Fruit fly (Drosophila melanogaster): Measurements from ENCODE around the gene CG9988.

Gene CG9988

dm6 chr3R:28623115-28623514, 13.1 kb upstream of the CG9988 start:
- TF ChIP-seq psq (GFP tag; optimal IDR thresholded peaks at IDR 0.05) (no peak), ey (GFP tag; optimal IDR thresholded peaks at IDR 0.05) (no peak), usp (GFP tag; optimal IDR thresholded peaks at IDR 0.05) (no peak), GATAd (GFP tag; optimal IDR thresholded peaks at IDR 0.05) (no peak), lola (GFP tag; optimal IDR thresholded peaks at IDR 0.05) (no peak)

- TF ChIP-seq Dfd (GFP tag; optimal IDR thresholded peaks at IDR 0.05) (no peak), h (GFP tag; optimal IDR thresholded peaks at IDR 0.05) (peak; percentile 35), woc (GFP tag; optimal IDR thresholded peaks at IDR 0.05) (peak; percentile 3), HLH106 (tag; optimal IDR thresholded peaks at IDR 0.05) (peak; percentile 28), psq (GFP tag; optimal IDR thresholded peaks at IDR 0.05) (peak; percentile 27), Hnf4 (GFP tag; optimal IDR thresholded peaks at IDR 0.05) (no peak), rgr (GFP tag; optimal IDR thresholded peaks at IDR 0.05) (peak; percentile 13), fru (GFP tag; optimal IDR thresholded peaks at IDR 0.05) (peak; percentile 26), Myc (optimal IDR thresholded peaks at IDR 0.05) (no peak), foxo (GFP tag; optimal IDR thresholded peaks at IDR 0.05) (peak in 1 of 2 experiments; percentile 36), OdsH (GFP tag; optimal IDR thresholded peaks at IDR 0.05) (peak; percentile 9), Sp1 (GFP tag; optimal IDR thresholded peaks at IDR 0.05) (peak; percentile 16), Vsx2 (GFP tag; optimal IDR thresholded peaks at IDR 0.05; ENCODE audit: partially characterized antibody) (no peak), Rel (GFP tag; optimal IDR thresholded peaks at IDR 0.05) (no peak), Rel (tag; optimal IDR thresholded peaks at IDR 0.05) (no peak)
Observed at dm6 chr3R:28623564-28623963, 12.6 kb upstream of the CG9988 start.

dm6 chr3R:28627267-28627666, 8.9 kb upstream of the CG9988 start:
- TF ChIP-seq brk (GFP tag; optimal IDR thresholded peaks at IDR 0.05) (no peak), Dif (GFP tag; optimal IDR thresholded peaks at IDR 0.05; ENCODE audit: partially characterized antibody) (no peak), CrebA (GFP tag; optimal IDR thresholded peaks at IDR 0.05; ENCODE audit: borderline replicate concordance) (no peak)

- TF ChIP-seq Dif (GFP tag; optimal IDR thresholded peaks at IDR 0.05; ENCODE audit: partially characterized antibody) = no peak
- TF ChIP-seq Vsx2 (GFP tag; optimal IDR thresholded peaks at IDR 0.05; ENCODE audit: partially characterized antibody) = no peak
- no peak for TF ChIP-seq GATAd (GFP tag; optimal IDR thresholded peaks at IDR 0.05)
- no peak for TF ChIP-seq Jra (GFP tag; optimal IDR thresholded peaks at IDR 0.05)
- no peak for TF ChIP-seq jim (GFP tag; optimal IDR thresholded peaks at IDR 0.05)
- TF ChIP-seq HLH106 (tag; optimal IDR thresholded peaks at IDR 0.05) = no peak
Observed at dm6 chr3R:28628696-28629095, 7.5 kb upstream of the CG9988 start.

- TF ChIP-seq HLH106 (tag; optimal IDR thresholded peaks at IDR 0.05) (peak; percentile 12), Hr78 (GFP tag; optimal IDR thresholded peaks at IDR 0.05) (no peak), psq (GFP tag; optimal IDR thresholded peaks at IDR 0.05) (peak; percentile 59), Rel (GFP tag; optimal IDR thresholded peaks at IDR 0.05) (no peak), Rel (tag; optimal IDR thresholded peaks at IDR 0.05) (peak; percentile 60), Vsx2 (GFP tag; optimal IDR thresholded peaks at IDR 0.05; ENCODE audit: partially characterized antibody) (no peak), Sp1 (GFP tag; optimal IDR thresholded peaks at IDR 0.05) (peak; percentile 19)
Observed at dm6 chr3R:28629186-28629979, 6.8 kb upstream of the CG9988 start.

- no peak for TF ChIP-seq CrebA (GFP tag; optimal IDR thresholded peaks at IDR 0.05; ENCODE audit: borderline replicate concordance)
- no peak for TF ChIP-seq dmrt93B (GFP tag; optimal IDR thresholded peaks at IDR 0.05)
- TF ChIP-seq tai (GFP tag; optimal IDR thresholded peaks at IDR 0.05) = no peak
- no peak for TF ChIP-seq Mio (GFP tag; optimal IDR thresholded peaks at IDR 0.05)
- TF ChIP-seq fru (GFP tag; optimal IDR thresholded peaks at IDR 0.05) = no peak
- TF ChIP-seq N (GFP tag; optimal IDR thresholded peaks at IDR 0.05) = no peak
- TF ChIP-seq Abd-B (GFP tag; optimal IDR thresholded peaks at IDR 0.05) = no peak
- no peak for TF ChIP-seq OdsH (GFP tag; optimal IDR thresholded peaks at IDR 0.05)
- TF ChIP-seq Jra (GFP tag; optimal IDR thresholded peaks at IDR 0.05) = no peak
- TF ChIP-seq woc (GFP tag; optimal IDR thresholded peaks at IDR 0.05) = no peak
- no peak for TF ChIP-seq dl (GFP tag; optimal IDR thresholded peaks at IDR 0.05; ENCODE audit: insufficient read depth in 1 of 2, partially characterized antibody in 2 of 2)
- TF ChIP-seq Rel (GFP tag; optimal IDR thresholded peaks at IDR 0.05) = no peak
- no peak for TF ChIP-seq Rel (tag; optimal IDR thresholded peaks at IDR 0.05)
- TF ChIP-seq CG9705 (GFP tag; optimal IDR thresholded peaks at IDR 0.05) = no peak
- TF ChIP-seq Dfd (GFP tag; optimal IDR thresholded peaks at IDR 0.05) = no peak
- no peak for TF ChIP-seq h (GFP tag; optimal IDR thresholded peaks at IDR 0.05)
- TF ChIP-seq Hnf4 (GFP tag; optimal IDR thresholded peaks at IDR 0.05) = no peak
- no peak for TF ChIP-seq lola (GFP tag; optimal IDR thresholded peaks at IDR 0.05)
- no peak for TF ChIP-seq br (GFP tag; optimal IDR thresholded peaks at IDR 0.05)
Observed at dm6 chr3R:28630092-28630491, 6.1 kb upstream of the CG9988 start.

Measured in whole organism, wandering third instar larva.